Worm (Caenorhabditis elegans): Measurements from ENCODE around the gene D1086.6.

The D1086.6 gene

DNA sequence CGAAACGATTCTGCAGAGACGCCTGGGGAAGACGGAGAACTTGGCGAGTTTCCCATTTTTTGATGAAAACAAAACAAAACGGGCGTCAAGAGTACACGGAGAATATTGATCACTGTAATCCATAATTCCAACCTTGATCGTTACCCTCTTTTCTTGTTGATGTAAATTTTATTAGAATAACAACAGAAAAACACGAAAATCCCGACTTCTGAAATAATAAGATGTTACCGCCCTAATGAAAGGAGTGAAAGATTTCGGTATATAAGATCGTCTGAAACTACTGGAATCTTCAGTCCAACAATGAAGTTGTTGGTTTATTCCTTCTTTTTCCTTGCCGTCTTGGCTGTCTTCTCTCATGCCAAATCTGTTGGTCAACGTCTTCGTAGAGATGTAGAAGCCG lies 24.4 kb downstream of the D1086.6 start, which contains the start of gene D1086.9:
TSS of gene D1086.9 (plus strand) at position 301 of the 400 bp plus-strand sequence.
- TF ChIP-seq nhr-28 (tag; optimal IDR thresholded peaks at IDR 0.05): no peak
- TF ChIP-seq ceh-43 (GFP tag; optimal IDR thresholded peaks at IDR 0.05): no peak
- TF ChIP-seq sem-2 (GFP tag; optimal IDR thresholded peaks at IDR 0.05): no peak
- no peak for TF ChIP-seq sptf-1 (tag; optimal IDR thresholded peaks at IDR 0.05)
- TF ChIP-seq lsy-2 (tag; optimal IDR thresholded peaks at IDR 0.05): no peak
- no peak for TF ChIP-seq snpc-4 (tag; optimal IDR thresholded peaks at IDR 0.05)
- no peak for TF ChIP-seq pha-4 (tag; optimal IDR thresholded peaks at IDR 0.05)
- no peak for TF ChIP-seq ztf-11 (tag; optimal IDR thresholded peaks at IDR 0.05)
- TF ChIP-seq lin-32 (GFP tag; optimal IDR thresholded peaks at IDR 0.05): no peak
- TF ChIP-seq zip-8 (tag; optimal IDR thresholded peaks at IDR 0.05): no peak

DNA sequence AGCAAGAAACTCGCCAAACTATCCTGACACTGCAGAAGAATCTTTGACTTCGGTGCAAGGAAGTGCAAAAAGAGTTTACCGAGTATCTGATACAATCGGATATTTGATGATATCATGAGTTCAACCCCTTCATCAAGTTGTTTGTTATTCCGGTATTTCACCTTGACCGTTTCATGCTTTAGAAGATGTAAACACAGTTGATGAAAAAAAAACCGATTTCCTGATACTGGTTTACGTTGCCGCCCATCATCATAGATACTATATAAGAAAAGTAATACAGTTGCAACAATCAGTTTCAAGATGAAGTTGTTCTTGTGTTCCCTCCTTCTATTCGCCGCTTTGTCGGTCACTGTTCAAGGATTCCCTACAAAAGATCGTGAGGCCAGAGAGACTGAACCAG lies 27.9 kb downstream of the D1086.6 start, which contains the start of gene H39E23.3:
TSS of gene H39E23.3 (plus strand) at position 301 of the 400 bp plus-strand sequence.
- TF ChIP-seq snpc-4 (tag; optimal IDR thresholded peaks at IDR 0.05) (no peak), unc-120 (tag; optimal IDR thresholded peaks at IDR 0.05; ENCODE audit: poor library complexity, severe bottlenecking) (no peak), nhr-76 (tag; optimal IDR thresholded peaks at IDR 0.05) (no peak), ces-1 (GFP tag; optimal IDR thresholded peaks at IDR 0.05) (no peak), drap-1 (GFP tag; optimal IDR thresholded peaks at IDR 0.05) (no peak), mab-5 (tag; optimal IDR thresholded peaks at IDR 0.05) (no peak), tbx-8 (GFP tag; optimal IDR thresholded peaks at IDR 0.05) (no peak), nhr-237 (tag; optimal IDR thresholded peaks at IDR 0.05) (no peak), mep-1 (tag; optimal IDR thresholded peaks at IDR 0.05) (no peak), hlh-1 (tag; optimal IDR thresholded peaks at IDR 0.05) (no peak), nhr-2 (tag; optimal IDR thresholded peaks at IDR 0.05) (no peak)

DNA sequence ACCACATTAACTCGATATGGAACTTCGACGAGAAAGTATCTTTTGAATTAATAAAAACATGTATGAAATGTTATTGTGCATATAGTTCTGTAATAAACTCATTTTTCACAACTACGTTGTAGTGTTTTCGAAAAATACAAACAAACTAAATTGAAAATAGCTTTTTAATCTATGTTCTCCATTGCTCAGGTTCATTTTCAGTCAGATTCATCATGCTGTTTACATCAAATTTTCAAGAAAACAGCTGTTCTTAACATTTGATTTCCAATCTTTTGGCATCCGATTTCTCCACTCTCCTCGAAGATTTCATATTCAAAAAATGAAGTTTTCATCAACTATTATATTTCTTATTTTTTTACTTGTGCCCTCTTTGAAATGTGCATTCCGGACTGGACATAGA lies 30.4 kb downstream of the D1086.6 start, which contains the start of gene H39E23.2:
TSS of gene H39E23.2 (plus strand) at position 301 of the 400 bp plus-strand sequence.
- TF ChIP-seq nhr-76 (tag; optimal IDR thresholded peaks at IDR 0.05) (no peak), blmp-1 (tag; optimal IDR thresholded peaks at IDR 0.05) (no peak), unc-62 (GFP tag; optimal IDR thresholded peaks at IDR 0.05) (no peak), mep-1 (tag; optimal IDR thresholded peaks at IDR 0.05) (no peak), nhr-237 (tag; optimal IDR thresholded peaks at IDR 0.05) (no peak), mls-2 (tag; optimal IDR thresholded peaks at IDR 0.05) (no peak)

DNA sequence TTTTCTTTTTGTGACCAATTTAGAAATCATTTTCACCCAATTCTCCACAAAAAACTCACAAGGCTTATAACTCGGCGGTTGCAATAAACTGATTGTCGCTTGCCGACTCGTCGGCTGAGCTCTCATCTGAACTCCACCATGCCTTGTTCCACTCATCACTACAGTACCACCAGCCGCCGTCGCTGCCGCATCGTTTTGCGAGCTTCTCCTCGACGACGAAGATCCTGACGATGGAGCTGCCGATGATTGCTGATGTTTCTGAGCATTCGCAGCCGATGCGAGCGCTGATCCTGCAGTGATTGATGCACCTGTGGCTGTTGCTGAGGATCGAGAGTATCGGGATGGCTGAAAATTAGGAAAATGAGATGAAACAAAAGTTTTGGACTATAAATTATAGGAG lies 41.1 kb downstream of the D1086.6 start:
- TF ChIP-seq elt-3 (tag; optimal IDR thresholded peaks at IDR 0.05) (no peak), mab-5 (tag; optimal IDR thresholded peaks at IDR 0.05) (no peak), bed-3 (GFP tag; optimal IDR thresholded peaks at IDR 0.05) (no peak), nhr-28 (tag; optimal IDR thresholded peaks at IDR 0.05) (no peak), nhr-237 (tag; optimal IDR thresholded peaks at IDR 0.05) (no peak), hlh-1 (tag; optimal IDR thresholded peaks at IDR 0.05) (no peak), drap-1 (GFP tag; optimal IDR thresholded peaks at IDR 0.05) (no peak)

- TF ChIP-seq cnd-1 (tag; optimal IDR thresholded peaks at IDR 0.05) (no peak), ham-2 (GFP tag; optimal IDR thresholded peaks at IDR 0.05) (no peak), zip-8 (tag; optimal IDR thresholded peaks at IDR 0.05) (no peak), sptf-1 (tag; optimal IDR thresholded peaks at IDR 0.05) (no peak), lin-13 (tag; optimal IDR thresholded peaks at IDR 0.05) (no peak), elt-1 (tag; optimal IDR thresholded peaks at IDR 0.05; ENCODE audit: borderline replicate concordance, insufficient read depth) (no peak), unc-39 (tag; optimal IDR thresholded peaks at IDR 0.05) (no peak), nhr-237 (tag; optimal IDR thresholded peaks at IDR 0.05) (no peak), ceh-83 (GFP tag; optimal IDR thresholded peaks at IDR 0.05) (no peak), elt-3 (tag; optimal IDR thresholded peaks at IDR 0.05) (no peak), sem-2 (GFP tag; optimal IDR thresholded peaks at IDR 0.05) (no peak), tbx-8 (GFP tag; optimal IDR thresholded peaks at IDR 0.05) (no peak), snpc-4 (tag; optimal IDR thresholded peaks at IDR 0.05) (no peak), nhr-28 (tag; optimal IDR thresholded peaks at IDR 0.05) (no peak), lsy-2 (tag; optimal IDR thresholded peaks at IDR 0.05) (no peak), ces-1 (GFP tag; optimal IDR thresholded peaks at IDR 0.05) (no peak), blmp-1 (tag; optimal IDR thresholded peaks at IDR 0.05) (no peak), unc-62 (GFP tag; optimal IDR thresholded peaks at IDR 0.05) (no peak)
Measured at ce11 chrV:14123176-14123575, 43.6 kb downstream of the D1086.6 start.
